Fruit fly (Drosophila melanogaster): ENCODE results near the gene noi.

noi gene

DNA sequence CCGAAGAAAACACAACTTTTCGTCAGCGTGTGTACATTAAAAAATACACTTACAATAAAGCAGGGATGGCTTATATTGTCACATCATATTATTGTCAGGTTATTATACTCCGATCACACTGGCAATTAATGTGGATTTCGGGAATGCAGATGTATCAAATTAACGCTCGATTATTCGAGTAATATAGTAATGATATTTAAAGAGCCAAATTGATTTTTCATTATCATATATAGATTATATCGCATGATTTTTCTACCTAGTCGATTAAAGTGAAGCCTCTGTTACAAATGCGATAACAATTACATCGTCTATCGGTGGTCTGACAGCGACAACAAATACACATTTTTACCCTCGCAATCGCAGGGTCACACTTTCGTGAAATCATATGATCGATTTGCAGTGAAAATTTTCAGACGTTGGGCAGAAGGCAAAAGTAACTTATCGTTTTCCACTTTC lies at the start of gene noi, which contains the start of gene Vha26:
TSS of gene noi (minus strand) at position 62 of the 456 bp plus-strand sequence.
TSS of gene Vha26 (plus strand) at position 366 of the 456 bp plus-strand sequence.
- no peak for TF ChIP-seq CG5204 (GFP tag; optimal IDR thresholded peaks at IDR 0.05)
- TF ChIP-seq CG14711 (tag; optimal IDR thresholded peaks at IDR 0.05): peak; percentile 48
- TF ChIP-seq tj (GFP tag; optimal IDR thresholded peaks at IDR 0.05): peak; percentile 10
- peak; percentile 21 for TF ChIP-seq cic (GFP tag; optimal IDR thresholded peaks at IDR 0.05)
- no peak for TF ChIP-seq toe (GFP tag; optimal IDR thresholded peaks at IDR 0.05)
- peak; percentile 49 for TF ChIP-seq CG11617 (GFP tag; optimal IDR thresholded peaks at IDR 0.05)
- TF ChIP-seq CG33017 (tag; optimal IDR thresholded peaks at IDR 0.05): no peak
- TF ChIP-seq ovo (GFP tag; optimal IDR thresholded peaks at IDR 0.05): no peak
- TF ChIP-seq Crg-1 (GFP tag; optimal IDR thresholded peaks at IDR 0.05): no peak
- peak; percentile 46 for TF ChIP-seq CG7101 (tag; optimal IDR thresholded peaks at IDR 0.05)
- TF ChIP-seq pad (GFP tag; optimal IDR thresholded peaks at IDR 0.05): peak; percentile 23
- no peak for TF ChIP-seq CG7045 (GFP tag; optimal IDR thresholded peaks at IDR 0.05)
- TF ChIP-seq CG1620 (GFP tag; optimal IDR thresholded peaks at IDR 0.05): peak; percentile 24
- peak; percentile 39 for TF ChIP-seq Clk (GFP tag; optimal IDR thresholded peaks at IDR 0.05)
- TF ChIP-seq cnc (optimal IDR thresholded peaks at IDR 0.05): no peak
- TF ChIP-seq kay (GFP tag; ENCODE audit: borderline replicate concordance): no peak
- no peak for TF ChIP-seq Hr96 (GFP tag; optimal IDR thresholded peaks at IDR 0.05)
- TF ChIP-seq bab1 (GFP tag; optimal IDR thresholded peaks at IDR 0.05): no peak
- TF ChIP-seq CG12768 (GFP tag; optimal IDR thresholded peaks at IDR 0.05): no peak
- peak; percentile 71 for TF ChIP-seq Mnt (GFP tag; optimal IDR thresholded peaks at IDR 0.05)

DNA sequence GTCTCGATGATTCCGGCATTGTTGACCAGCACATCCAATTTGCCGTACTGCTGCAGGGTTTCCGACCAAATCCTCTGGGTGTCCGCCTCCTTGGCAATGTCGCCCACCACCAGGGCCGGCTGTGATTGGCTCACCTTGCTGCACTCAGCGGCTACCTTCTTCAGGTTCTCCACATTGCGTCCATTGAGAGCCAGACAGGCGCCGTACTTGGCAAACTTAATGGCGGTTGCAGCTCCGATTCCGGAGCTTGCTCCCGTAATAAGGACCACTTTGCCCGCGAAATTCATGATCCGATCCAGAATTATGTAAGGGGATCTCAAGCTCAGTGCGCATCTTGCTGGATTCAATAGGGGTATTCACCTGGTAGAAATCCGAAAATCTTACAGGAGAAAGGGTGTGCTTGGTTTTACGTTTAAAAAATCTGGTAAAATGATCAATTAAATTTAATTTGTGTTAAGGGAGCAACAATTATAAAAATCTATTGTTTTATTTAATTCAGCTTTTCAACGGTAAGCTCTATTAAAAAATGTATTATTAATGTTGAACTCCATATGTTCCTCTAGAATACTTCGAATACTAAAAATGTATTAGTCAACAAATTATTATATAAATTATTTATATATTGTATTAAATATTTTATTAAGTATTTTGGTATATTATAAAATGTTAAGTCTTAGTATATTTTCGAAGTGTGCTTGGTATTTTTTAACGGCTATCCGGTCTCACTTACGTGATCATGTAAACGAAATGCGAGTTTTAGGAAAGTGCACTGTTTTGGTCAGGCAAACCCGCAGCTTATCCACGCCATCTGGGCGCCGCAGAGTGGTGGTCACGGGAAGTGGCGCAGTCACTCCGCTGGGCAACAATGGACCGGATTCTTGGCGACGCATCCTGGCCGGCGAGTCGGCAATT lies 45.5 kb upstream of the noi start, which contains the start of the genes CG31548 and CG12170:
TSS of gene CG31548 (minus strand) at position 334 of the 912 bp plus-strand sequence.
TSS of gene CG12170 (plus strand) at position 716 of the 912 bp plus-strand sequence.
- TF ChIP-seq ovo (GFP tag; optimal IDR thresholded peaks at IDR 0.05) (no peak), toe (GFP tag; optimal IDR thresholded peaks at IDR 0.05) (no peak), CG11617 (GFP tag; optimal IDR thresholded peaks at IDR 0.05) (peak; percentile 78), CG33017 (tag; optimal IDR thresholded peaks at IDR 0.05) (peak; percentile 49), CG14711 (tag; optimal IDR thresholded peaks at IDR 0.05) (peak; percentile 57), tj (GFP tag; optimal IDR thresholded peaks at IDR 0.05) (peak; percentile 27), kay (GFP tag; ENCODE audit: borderline replicate concordance) (no peak), cic (GFP tag; optimal IDR thresholded peaks at IDR 0.05) (no peak), Crg-1 (GFP tag; optimal IDR thresholded peaks at IDR 0.05) (peak; percentile 1), Mnt (GFP tag; optimal IDR thresholded peaks at IDR 0.05) (peak; percentile 25), CG5204 (GFP tag; optimal IDR thresholded peaks at IDR 0.05) (no peak), Clk (GFP tag; optimal IDR thresholded peaks at IDR 0.05) (no peak), CG7045 (GFP tag; optimal IDR thresholded peaks at IDR 0.05) (peak; percentile 31), CG12768 (GFP tag; optimal IDR thresholded peaks at IDR 0.05) (peak; percentile 2), Hr96 (GFP tag; optimal IDR thresholded peaks at IDR 0.05) (no peak), cnc (optimal IDR thresholded peaks at IDR 0.05) (no peak), CG1620 (GFP tag; optimal IDR thresholded peaks at IDR 0.05) (no peak), CG7101 (tag; optimal IDR thresholded peaks at IDR 0.05) (peak; percentile 56), bab1 (GFP tag; optimal IDR thresholded peaks at IDR 0.05) (no peak), pad (GFP tag; optimal IDR thresholded peaks at IDR 0.05) (no peak)

DNA sequence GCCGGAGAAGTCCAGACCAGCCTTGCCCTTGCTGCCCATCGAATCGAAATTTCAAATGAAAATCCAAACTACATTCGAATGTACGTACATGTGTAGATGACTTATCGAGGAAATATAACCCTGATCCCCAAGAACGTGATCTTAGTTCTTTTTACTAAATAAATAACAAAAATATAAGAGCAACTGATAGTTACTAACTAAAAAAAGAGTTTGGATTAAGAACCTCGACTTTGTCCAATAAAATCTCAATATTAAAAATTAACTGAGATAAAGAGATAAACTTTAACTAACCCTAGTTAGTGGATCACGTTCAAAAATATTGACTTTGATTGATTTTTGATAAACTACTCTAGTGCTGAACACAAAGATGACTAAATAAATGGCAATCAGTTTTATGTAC lies 44.3 kb upstream of the noi start, which contains the start of gene CG31546:
TSS of gene CG31546 (minus strand) at position 101 of the 400 bp plus-strand sequence.
- no peak for TF ChIP-seq CG12768 (GFP tag; optimal IDR thresholded peaks at IDR 0.05)
- TF ChIP-seq cnc (optimal IDR thresholded peaks at IDR 0.05): no peak
- TF ChIP-seq CG7101 (tag; optimal IDR thresholded peaks at IDR 0.05): no peak
- TF ChIP-seq ovo (GFP tag; optimal IDR thresholded peaks at IDR 0.05): no peak
- TF ChIP-seq tj (GFP tag; optimal IDR thresholded peaks at IDR 0.05): no peak
- no peak for TF ChIP-seq toe (GFP tag; optimal IDR thresholded peaks at IDR 0.05)
- TF ChIP-seq pad (GFP tag; optimal IDR thresholded peaks at IDR 0.05): no peak
- no peak for TF ChIP-seq CG11617 (GFP tag; optimal IDR thresholded peaks at IDR 0.05)
- TF ChIP-seq Mnt (GFP tag; optimal IDR thresholded peaks at IDR 0.05): no peak

DNA sequence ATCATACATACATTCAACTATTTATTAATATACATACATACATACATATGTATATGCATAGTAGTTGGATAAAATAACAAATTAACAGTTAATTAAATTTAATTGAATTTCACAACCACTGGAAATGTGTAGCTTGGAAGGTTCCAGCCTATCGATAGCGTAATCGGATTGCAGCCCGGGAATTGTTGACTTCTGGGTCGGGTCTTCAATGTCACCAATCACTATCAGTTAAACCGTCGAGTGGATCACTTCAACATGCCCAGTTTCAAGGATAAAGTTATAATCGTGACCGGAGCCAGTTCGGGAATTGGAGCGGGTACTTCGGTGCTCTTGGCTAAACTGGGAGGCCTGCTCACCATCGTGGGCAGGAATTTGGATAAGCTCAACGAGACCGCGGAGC lies 42.2 kb upstream of the noi start, which contains the start of gene CG12171:
TSS of gene CG12171 (plus strand) at position 191 of the 400 bp plus-strand sequence.
- TF ChIP-seq kay (GFP tag; ENCODE audit: borderline replicate concordance) (no peak), CG14711 (tag; optimal IDR thresholded peaks at IDR 0.05) (no peak), ovo (GFP tag; optimal IDR thresholded peaks at IDR 0.05) (no peak), CG7045 (GFP tag; optimal IDR thresholded peaks at IDR 0.05) (no peak), CG12768 (GFP tag; optimal IDR thresholded peaks at IDR 0.05) (no peak), CG5204 (GFP tag; optimal IDR thresholded peaks at IDR 0.05) (no peak), cic (GFP tag; optimal IDR thresholded peaks at IDR 0.05) (peak; percentile 61), Mnt (GFP tag; optimal IDR thresholded peaks at IDR 0.05) (no peak), Crg-1 (GFP tag; optimal IDR thresholded peaks at IDR 0.05) (peak; percentile 12), bab1 (GFP tag; optimal IDR thresholded peaks at IDR 0.05) (peak; percentile 34), CG7101 (tag; optimal IDR thresholded peaks at IDR 0.05) (peak; percentile 23), pad (GFP tag; optimal IDR thresholded peaks at IDR 0.05) (no peak), CG11617 (GFP tag; optimal IDR thresholded peaks at IDR 0.05) (peak; percentile 36)

dm6 chr3R:5632182-5632581 lies 40.9 kb upstream of the noi start, which contains the start of gene CG31549:
CG31549 (plus strand) TSS chr3R:5632192.
- TF ChIP-seq cic (GFP tag; optimal IDR thresholded peaks at IDR 0.05) (peak; percentile 43), CG1620 (GFP tag; optimal IDR thresholded peaks at IDR 0.05) (no peak), Hr96 (GFP tag; optimal IDR thresholded peaks at IDR 0.05) (no peak), CG7045 (GFP tag; optimal IDR thresholded peaks at IDR 0.05) (no peak), CG33017 (tag; optimal IDR thresholded peaks at IDR 0.05) (no peak), pad (GFP tag; optimal IDR thresholded peaks at IDR 0.05) (no peak), toe (GFP tag; optimal IDR thresholded peaks at IDR 0.05) (no peak), tj (GFP tag; optimal IDR thresholded peaks at IDR 0.05) (no peak), bab1 (GFP tag; optimal IDR thresholded peaks at IDR 0.05) (peak; percentile 17), CG12768 (GFP tag; optimal IDR thresholded peaks at IDR 0.05) (no peak)
